Worm (Caenorhabditis elegans) whole organism, L4 larva: ENCODE measurements around the gene D1054.3.

Source experiments
- F26F4.8 ChIP-seq: fragments of 200-800 bp; sonication (Bioruptor generic); conservative IDR thresholded peaks from 2 replicates; pipeline ENCODE4 v1.3.6; 2022; ENCODE audit warnings: missing genetic modification characterization, missing compliant biosample characterization
- R02D3.7 ChIP-seq: fragments of 150-350 bp; sonication (generic microtip); optimal IDR thresholded peaks from 3 replicates; lab custom pipeline; 2014; ENCODE audit warnings: missing biosample characterization, missing genetic modification characterization
- T20F7.1 ChIP-seq: fragments of 200-800 bp; sonication (Bioruptor generic); optimal IDR thresholded peaks from 2 replicates; lab custom pipeline; 2018; ENCODE audit warnings: mild to moderate bottlenecking, missing genetic modification characterization, missing compliant biosample characterization
- Y5F2A.4 ChIP-seq: fragments of 200-800 bp; sonication (Bioruptor generic); optimal IDR thresholded peaks from 2 replicates; lab custom pipeline; 2018; ENCODE audit warnings: mild to moderate bottlenecking, missing genetic modification characterization, missing compliant biosample characterization
- ama-1 ChIP-seq: fragments of 150-350 bp; optimal IDR thresholded peaks from 2 replicates; lab custom pipeline; 2014; ENCODE audit warnings: inconsistent platforms, mixed read lengths
- arid-1 ChIP-seq: fragments of 200-800 bp; sonication (Bioruptor generic); conservative IDR thresholded peaks from 2 replicates; pipeline ENCODE4 v1.3.6; 2022; ENCODE audit warnings: missing genetic modification reagents, missing genetic modification characterization, missing compliant biosample characterization
- attf-4 ChIP-seq: sonication (generic microtip); optimal IDR thresholded peaks from 3 replicates; lab custom pipeline; 2017; ENCODE audit warnings: missing biosample characterization, missing genetic modification characterization
- ceh-20 ChIP-seq: fragments of 200-800 bp; sonication (Bioruptor generic); IDR thresholded peaks from 2 replicates; pipeline ENCODE4 v1.3.6; 2022; ENCODE audit warnings: missing genetic modification reagents, missing genetic modification characterization, missing compliant biosample characterization
- ceh-32 ChIP-seq: sonication (generic microtip); optimal IDR thresholded peaks from 2 replicates; lab custom pipeline; 2016; ENCODE audit warnings: mild to moderate bottlenecking, missing genetic modification characterization, missing compliant biosample characterization; ENCODE audit not compliant: poor library complexity
- ceh-44 ChIP-seq: fragments of 200-800 bp; sonication (Bioruptor generic); IDR thresholded peaks from 2 replicates; pipeline ENCODE4 v1.3.6; 2022; ENCODE audit warnings: missing genetic modification reagents, missing genetic modification characterization, missing compliant biosample characterization
- ceh-62 ChIP-seq: sonication (generic microtip); optimal IDR thresholded peaks from 2 replicates; lab custom pipeline; 2017; ENCODE audit warnings: missing biosample characterization, missing genetic modification characterization
- ceh-82 ChIP-seq: sonication (generic microtip); optimal IDR thresholded peaks from 2 replicates; lab custom pipeline; 2017; ENCODE audit warnings: missing biosample characterization, missing genetic modification characterization
- ctbp-1 ChIP-seq: fragments of 200-800 bp; sonication (Bioruptor generic); IDR thresholded peaks from 2 replicates; pipeline ENCODE4 v1.3.6; 2022; ENCODE audit warnings: missing genetic modification reagents, missing genetic modification characterization, missing compliant biosample characterization
- daf-12 ChIP-seq: fragments of 150-350 bp; optimal IDR thresholded peaks from 2 replicates; lab custom pipeline; 2014; ENCODE audit warnings: missing biosample characterization, missing genetic modification reagents, missing genetic modification characterization
- daf-19 ChIP-seq: fragments of 200-800 bp; sonication (Bioruptor generic); conservative IDR thresholded peaks from 2 replicates; pipeline ENCODE4 v1.3.6; 2022; ENCODE audit warnings: missing genetic modification characterization, missing compliant biosample characterization
- daf-8 ChIP-seq: fragments of 200-800 bp; sonication (Bioruptor generic); IDR thresholded peaks from 2 replicates; pipeline ENCODE4 v1.3.6; 2022; ENCODE audit warnings: missing genetic modification characterization, missing compliant biosample characterization
- dmd-8 ChIP-seq: fragments of 200-800 bp; sonication (Bioruptor generic); IDR thresholded peaks from 2 replicates; pipeline ENCODE4 v1.3.6; 2022; ENCODE audit warnings: missing genetic modification characterization, missing compliant biosample characterization
- dmd-9 ChIP-seq: fragments of 200-800 bp; sonication (Bioruptor generic); IDR thresholded peaks from 2 replicates; pipeline ENCODE4 v1.3.6; 2022; ENCODE audit warnings: missing genetic modification reagents, missing genetic modification characterization, missing compliant biosample characterization
- dpl-1 ChIP-seq: fragments of 150-350 bp; optimal IDR thresholded peaks from 2 replicates; lab custom pipeline; 2014; ENCODE audit warnings: missing biosample characterization, missing genetic modification reagents, missing genetic modification characterization
- duxl-1 ChIP-seq: sonication (generic microtip); optimal IDR thresholded peaks from 2 replicates; lab custom pipeline; 2016; ENCODE audit warnings: mild to moderate bottlenecking, missing genetic modification characterization, moderate library complexity, missing compliant biosample characterization; ENCODE audit not compliant: poor library complexity
- fkh-10 ChIP-seq: fragments of 150-350 bp; optimal IDR thresholded peaks from 2 replicates; lab custom pipeline; 2014; ENCODE audit warnings: missing biosample characterization, missing genetic modification reagents, missing genetic modification characterization
- gei-8 ChIP-seq: fragments of 200-800 bp; sonication (Bioruptor generic); optimal IDR thresholded peaks from 2 replicates; lab custom pipeline; 2018; ENCODE audit warnings: mild to moderate bottlenecking, missing genetic modification characterization, missing compliant biosample characterization
- jun-1 ChIP-seq: fragments of 150-350 bp; optimal IDR thresholded peaks from 2 replicates; lab custom pipeline; 2014; ENCODE audit warnings: missing biosample characterization, missing genetic modification reagents, missing genetic modification characterization
- lin-1 ChIP-seq: fragments of 200-800 bp; sonication (Bioruptor generic); IDR thresholded peaks from 2 replicates; pipeline ENCODE4 v1.3.6; 2022; ENCODE audit warnings: missing genetic modification reagents, missing genetic modification characterization, missing compliant biosample characterization
- lin-15B ChIP-seq: fragments of 150-350 bp; sonication (generic microtip); optimal IDR thresholded peaks from 3 replicates; lab custom pipeline; 2014; ENCODE audit warnings: missing biosample characterization, missing genetic modification characterization
- lin-38 ChIP-seq: fragments of 200-800 bp; sonication (Bioruptor generic); IDR thresholded peaks from 2 replicates; pipeline ENCODE4 v1.3.6; 2022; ENCODE audit warnings: missing genetic modification reagents, missing genetic modification characterization, missing compliant biosample characterization
- lin-39 ChIP-seq: fragments of 150-350 bp; optimal IDR thresholded peaks from 2 replicates; lab custom pipeline; 2014; ENCODE audit warnings: missing biosample characterization, missing genetic modification reagents, missing genetic modification characterization
- mdl-1 ChIP-seq, 2 experiments: fragments of 150-350 bp in 1 of 2; sonication (generic microtip) in 1 of 2; optimal IDR thresholded peaks; 2 replicates each; lab custom pipeline; 2014 to 2017; ENCODE audit warnings: missing biosample characterization in 2 of 2, missing genetic modification characterization in 2 of 2
- mdt-29 ChIP-seq: fragments of 200-800 bp; sonication (Bioruptor generic); IDR thresholded peaks from 2 replicates; pipeline ENCODE4 v1.3.6; 2022; ENCODE audit warnings: missing genetic modification reagents, missing genetic modification characterization, missing compliant biosample characterization
- mep-1 ChIP-seq: fragments of 150-350 bp; sonication (generic microtip); optimal IDR thresholded peaks from 3 replicates; lab custom pipeline; 2014; ENCODE audit warnings: missing biosample characterization, missing genetic modification characterization
- mes-2 ChIP-seq: sonication (generic microtip); optimal IDR thresholded peaks from 2 replicates; lab custom pipeline; 2016; ENCODE audit warnings: missing genotype, mild to moderate bottlenecking, missing genetic modification characterization, missing compliant biosample characterization; ENCODE audit not compliant: poor library complexity, severe bottlenecking
- nhr-111 ChIP-seq: fragments of 200-800 bp; sonication (Bioruptor generic); optimal IDR thresholded peaks from 2 replicates; lab custom pipeline; 2018; ENCODE audit warnings: mild to moderate bottlenecking, missing genetic modification characterization, missing compliant biosample characterization
- nhr-28 ChIP-seq: fragments of 150-350 bp; optimal IDR thresholded peaks from 2 replicates; lab custom pipeline; 2014; ENCODE audit warnings: missing biosample characterization, missing genetic modification characterization
- nhr-48 ChIP-seq: sonication (generic microtip); optimal IDR thresholded peaks from 2 replicates; lab custom pipeline; 2016; ENCODE audit warnings: mild to moderate bottlenecking, missing genetic modification characterization, missing compliant biosample characterization
- nhr-77 ChIP-seq: fragments of 150-350 bp; optimal IDR thresholded peaks from 2 replicates; lab custom pipeline; 2014; ENCODE audit warnings: missing biosample characterization, missing genetic modification characterization
- pha-4 ChIP-seq, 2 experiments: fragments of 150-350 bp in 1 of 2; fragments of 200-800 bp in 1 of 2; sonication (Bioruptor generic) in 1 of 2; IDR thresholded peaks in 1 of 2; optimal IDR thresholded peaks in 1 of 2; 2 replicates each; pipeline versions ENCODE4 v1.3.6 to Lab custom; 2014 to 2022; ENCODE audit warnings: missing genetic modification characterization in 2 of 2, missing genetic modification reagents in 2 of 2, missing biosample characterization in 1 of 2, missing compliant biosample characterization in 1 of 2
- php-3 ChIP-seq: fragments of 200-800 bp; sonication (Bioruptor generic); IDR thresholded peaks from 2 replicates; pipeline ENCODE4 v1.3.6; 2022; ENCODE audit warnings: missing genetic modification reagents, missing genetic modification characterization, missing compliant biosample characterization
- pqm-1 ChIP-seq: sonication (generic microtip); optimal IDR thresholded peaks from 2 replicates; lab custom pipeline; 2017; ENCODE audit warnings: missing biosample characterization, missing genetic modification characterization
- rbr-2 ChIP-seq: sonication (generic microtip); optimal IDR thresholded peaks from 2 replicates; lab custom pipeline; 2016; ENCODE audit warnings: missing genotype, missing genetic modification characterization, missing compliant biosample characterization
- saeg-2 ChIP-seq: fragments of 200-800 bp; sonication (Bioruptor generic); IDR thresholded peaks from 2 replicates; pipeline ENCODE4 v1.3.6; 2022; ENCODE audit warnings: missing genetic modification reagents, missing genetic modification characterization, missing compliant biosample characterization
- sdz-12 ChIP-seq: fragments of 200-800 bp; sonication (Bioruptor generic); optimal IDR thresholded peaks from 2 replicates; lab custom pipeline; 2018; ENCODE audit warnings: mild to moderate bottlenecking, missing genetic modification characterization, missing compliant biosample characterization
- skn-1 ChIP-seq: fragments of 150-350 bp; optimal IDR thresholded peaks from 2 replicates; lab custom pipeline; 2014; ENCODE audit warnings: missing biosample characterization, missing genetic modification characterization
- snpc-1.2 ChIP-seq: fragments of 200-800 bp; sonication (Bioruptor generic); IDR thresholded peaks from 2 replicates; pipeline ENCODE4 v1.3.6; 2022; ENCODE audit warnings: missing genetic modification reagents, missing genetic modification characterization, missing compliant biosample characterization
- spr-3 ChIP-seq: fragments of 200-800 bp; sonication (Bioruptor generic); optimal IDR thresholded peaks from 2 replicates; lab custom pipeline; 2018; ENCODE audit warnings: mild to moderate bottlenecking, missing genetic modification characterization, missing compliant biosample characterization
- tag-97 ChIP-seq: fragments of 200-800 bp; sonication (Bioruptor generic); IDR thresholded peaks from 2 replicates; pipeline ENCODE4 v1.3.6; 2022; ENCODE audit warnings: missing genetic modification characterization, missing compliant biosample characterization
- tra-1 ChIP-seq: fragments of 200-800 bp; sonication (Bioruptor generic); IDR thresholded peaks from 2 replicates; pipeline ENCODE4 v1.3.6; 2022; ENCODE audit warnings: missing genetic modification reagents, missing genetic modification characterization, missing compliant biosample characterization
- vab-7 ChIP-seq: fragments of 200-800 bp; sonication (Bioruptor generic); IDR thresholded peaks from 2 replicates; pipeline ENCODE4 v1.3.6; 2022; ENCODE audit warnings: missing genetic modification reagents, missing genetic modification characterization, missing compliant biosample characterization
- zag-1 ChIP-seq: fragments of 150-350 bp; optimal IDR thresholded peaks from 2 replicates; lab custom pipeline; 2014; ENCODE audit warnings: missing biosample characterization, missing genetic modification characterization
- zfp-3 ChIP-seq: fragments of 200-800 bp; sonication (Bioruptor generic); conservative IDR thresholded peaks from 2 replicates; pipeline ENCODE4 v1.3.6; 2022; ENCODE audit warnings: missing genetic modification reagents, missing genetic modification characterization, missing compliant biosample characterization
- ztf-11 ChIP-seq: fragments of 150-350 bp; optimal IDR thresholded peaks from 2 replicates; lab custom pipeline; 2014; ENCODE audit warnings: missing biosample characterization, missing genetic modification characterization

D1054.3 gene

DNA sequence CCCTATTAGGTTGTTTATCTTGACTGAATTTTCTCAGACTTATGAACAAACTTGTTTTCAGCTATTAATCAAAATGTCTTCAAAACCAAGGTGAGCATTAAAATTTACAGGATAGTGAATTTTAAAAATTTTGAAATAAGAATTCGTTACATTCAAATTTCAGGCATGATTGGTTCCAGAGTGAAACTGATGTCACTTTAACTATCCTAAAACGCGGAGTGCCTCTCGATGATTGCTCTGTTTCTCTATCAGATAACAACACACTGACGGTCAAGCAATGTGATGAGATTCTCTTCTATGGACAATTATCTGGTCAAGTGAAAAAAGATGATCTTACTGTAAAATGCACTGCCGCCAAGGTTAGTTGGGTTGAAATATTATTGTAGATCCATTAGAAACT lies at the start of gene D1054.3:
Gene D1054.3, plus strand, starts transcription at position 62 of the 400 bp plus-strand sequence.
- peak; percentile 17 for TF ChIP-seq duxl-1 (tag; lab: Kevin White, UChicago)
- no peak for TF ChIP-seq mdl-1 (tag; optimal IDR thresholded peaks at IDR 0.05; lab: Kevin White, UChicago)
- no peak for TF ChIP-seq nhr-28 (tag; lab: Kevin White, UChicago)
- TF ChIP-seq mep-1, result peak; percentile 5
- TF ChIP-seq R02D3.7 (tag; lab: Kevin White, UChicago), result no peak
- peak; percentile 53 for TF ChIP-seq lin-38 (GFP tag; lab: Robert Waterston, UW)
- TF ChIP-seq ama-1 (lab: Kevin White, UChicago), result peak; percentile 42
- TF ChIP-seq nhr-111 (GFP tag; lab: Kevin White, UChicago), result no peak

- TF ChIP-seq ceh-44 (GFP tag; lab: Robert Waterston, UW) (no peak), lin-39 (tag; lab: Kevin White, UChicago) (no peak), nhr-77 (tag; lab: Kevin White, UChicago) (no peak), php-3 (no peak), daf-8 (no peak), ztf-11 (tag; lab: Kevin White, UChicago) (no peak), skn-1 (tag; lab: Kevin White, UChicago) (no peak), rbr-2 (tag; lab: Kevin White, UChicago) (peak; percentile 45), nhr-48 (tag; lab: Kevin White, UChicago) (no peak), sdz-12 (GFP tag; lab: Kevin White, UChicago) (no peak), lin-1 (GFP tag; lab: Robert Waterston, UW) (no peak), mes-2 (tag; lab: Kevin White, UChicago) (no peak), pha-4 (GFP tag; IDR thresholded peaks at IDR 0.05; lab: Robert Waterston, UW) (no peak), pha-4 (tag; optimal IDR thresholded peaks at IDR 0.05; lab: Kevin White, UChicago) (no peak), ceh-82 (tag; lab: Kevin White, UChicago) (no peak), jun-1 (no peak), gei-8 (GFP tag; lab: Kevin White, UChicago) (no peak), tra-1 (GFP tag; lab: Robert Waterston, UW) (no peak), ctbp-1 (GFP tag; lab: Robert Waterston, UW) (0 out of 2 replicates have a peak, but pooled peaks have one; percentile 37), tag-97 (GFP tag; lab: Robert Waterston, UW) (no peak), dmd-8 (GFP tag; lab: Robert Waterston, UW) (no peak), nhr-28 (tag; lab: Kevin White, UChicago) (peak; percentile 57), daf-19 (GFP tag; lab: Robert Waterston, UW) (no peak), zfp-3 (GFP tag; lab: Robert Waterston, UW) (no peak), dpl-1 (GFP tag; lab: Kevin White, UChicago) (no peak), zag-1 (tag; lab: Kevin White, UChicago) (no peak), arid-1 (GFP tag; lab: Robert Waterston, UW) (no peak), dmd-9 (GFP tag; lab: Robert Waterston, UW) (no peak), lin-15B (no peak), ceh-20 (GFP tag; lab: Robert Waterston, UW) (peak; percentile 40; the same call in 1 of the 2 replicates), ceh-62 (tag; lab: Kevin White, UChicago) (no peak), spr-3 (no peak), T20F7.1 (GFP tag; lab: Kevin White, UChicago) (no peak), pqm-1 (tag; lab: Kevin White, UChicago) (no peak), attf-4 (tag; lab: Kevin White, UChicago) (no peak), snpc-1.2 (GFP tag; lab: Robert Waterston, UW) (no peak), Y5F2A.4 (GFP tag; lab: Kevin White, UChicago) (no peak), saeg-2 (GFP tag; lab: Robert Waterston, UW) (no peak), daf-12 (no peak), fkh-10 (peak; percentile 40), F26F4.8 (GFP tag; lab: Robert Waterston, UW) (no peak), ceh-32 (tag; lab: Kevin White, UChicago) (no peak), vab-7 (GFP tag; lab: Robert Waterston, UW) (no peak), mdt-29 (GFP tag; lab: Robert Waterston, UW) (no peak)
Measured at ce11 chrV:10721912-10722426, 49.3 kb upstream of the D1054.3 start.
